Worm (Caenorhabditis elegans) whole organism, L1 larva: ENCODE data around the gene twk-48.

ENCODE experiments used
- C16A3.4 ChIP-seq: fragments of 150-350 bp; optimal IDR thresholded peaks from 2 replicates; lab custom pipeline; 2014; ENCODE audit warnings: missing biosample characterization, missing genetic modification characterization
- Y116A8C.19 ChIP-seq: sonication (generic microtip); optimal IDR thresholded peaks from 2 replicates; lab custom pipeline; 2016; ENCODE audit warnings: missing compliant biosample characterization, missing genetic modification characterization, borderline replicate concordance
- blmp-1 ChIP-seq: fragments of 150-350 bp; optimal IDR thresholded peaks from 2 replicates; lab custom pipeline; 2014; ENCODE audit warnings: missing biosample characterization, missing genetic modification characterization
- ceh-63 ChIP-seq: fragments of 200-800 bp; sonication (Bioruptor generic); optimal IDR thresholded peaks from 2 replicates; lab custom pipeline; 2018; ENCODE audit warnings: mild to moderate bottlenecking, missing genetic modification characterization, missing compliant biosample characterization
- ceh-8 ChIP-seq: fragments of 200-800 bp; sonication (Bioruptor generic); optimal IDR thresholded peaks from 2 replicates; lab custom pipeline; 2018; ENCODE audit warnings: mild to moderate bottlenecking, missing genetic modification characterization, moderate library complexity, missing compliant biosample characterization
- ceh-82 ChIP-seq, 3 experiments: fragments of 150-350 bp in 1 of 3; sonication (generic microtip) in 2 of 3; optimal IDR thresholded peaks; 2 replicates each; lab custom pipeline; 2014 to 2017; ENCODE audit warnings: missing biosample characterization in 3 of 3, missing genetic modification characterization in 3 of 3
- ceh-88 ChIP-seq: fragments of 200-800 bp; sonication (Bioruptor generic); IDR thresholded peaks from 2 replicates; pipeline ENCODE4 v1.3.6; 2022; ENCODE audit warnings: missing genetic modification characterization, missing compliant biosample characterization
- ceh-90 ChIP-seq: sonication (generic microtip); optimal IDR thresholded peaks from 2 replicates; lab custom pipeline; 2016; ENCODE audit warnings: missing genetic modification characterization, missing compliant biosample characterization
- ces-1 ChIP-seq: fragments of 150-350 bp; optimal IDR thresholded peaks from 2 replicates; lab custom pipeline; 2014; ENCODE audit warnings: missing biosample characterization, missing genetic modification reagents, missing genetic modification characterization
- dsc-1 ChIP-seq: sonication (generic microtip); optimal IDR thresholded peaks from 2 replicates; lab custom pipeline; 2016; ENCODE audit warnings: mild to moderate bottlenecking, missing genetic modification characterization, missing compliant biosample characterization
- efl-1 ChIP-seq, 4 experiments: fragments of 150-350 bp; optimal IDR thresholded peaks in 3 of 4; peaks in 1 of 4; 1 replicate in 1 of 4; 2 replicates in 3 of 4; lab custom pipeline; 2014; ENCODE audit warnings: missing biosample characterization in 2 of 4, missing genetic modification characterization in 2 of 4, missing genetic modification reagents in 2 of 4
- egl-13 ChIP-seq: sonication (generic microtip); optimal IDR thresholded peaks from 2 replicates; lab custom pipeline; 2016; ENCODE audit warnings: missing genotype, missing genetic modification reagents, missing genetic modification characterization, missing compliant biosample characterization
- egl-27 ChIP-seq, 2 experiments: fragments of 150-350 bp in 1 of 2; sonication (generic microtip); optimal IDR thresholded peaks; 3 replicates each; lab custom pipeline; 2017 to 2018; ENCODE audit warnings: missing biosample characterization in 2 of 2, missing genetic modification characterization in 2 of 2, missing genetic modification reagents in 2 of 2
- elt-2 ChIP-seq: sonication (generic microtip); optimal IDR thresholded peaks from 2 replicates; lab custom pipeline; 2016; ENCODE audit warnings: missing genetic modification characterization, mild to moderate bottlenecking, inconsistent platforms, missing compliant biosample characterization, missing genetic modification reagents
- elt-3 ChIP-seq, 6 experiments: fragments of 150-350 bp in 1 of 6; sonication (generic microtip); optimal IDR thresholded peaks; 2 replicates each; lab custom pipeline; 2017 to 2018; ENCODE audit warnings: missing biosample characterization in 6 of 6, missing genetic modification characterization in 6 of 6, inconsistent platforms in 1 of 6
- ets-5 ChIP-seq: fragments of 200-800 bp; sonication (Bioruptor generic); IDR thresholded peaks from 2 replicates; pipeline ENCODE4 v1.3.6; 2022; ENCODE audit warnings: missing genetic modification characterization, missing compliant biosample characterization
- fkh-10 ChIP-seq: sonication (generic microtip); optimal IDR thresholded peaks from 2 replicates; lab custom pipeline; 2017; ENCODE audit warnings: missing biosample characterization, missing genetic modification reagents, missing genetic modification characterization
- fkh-8 ChIP-seq: sonication (generic microtip); optimal IDR thresholded peaks from 2 replicates; lab custom pipeline; 2016; ENCODE audit warnings: mild to moderate bottlenecking, missing genetic modification characterization, missing compliant biosample characterization
- fos-1 ChIP-seq: fragments of 150-350 bp; optimal IDR thresholded peaks from 2 replicates; lab custom pipeline; 2014; ENCODE audit warnings: missing biosample characterization, missing genetic modification characterization
- irx-1 ChIP-seq: sonication (generic microtip); optimal IDR thresholded peaks from 2 replicates; lab custom pipeline; 2016; ENCODE audit warnings: missing genetic modification characterization, missing compliant biosample characterization
- jun-1 ChIP-seq: fragments of 150-350 bp; optimal IDR thresholded peaks from 2 replicates; lab custom pipeline; 2014; ENCODE audit warnings: missing biosample characterization, missing genetic modification reagents, missing genetic modification characterization
- lin-13 ChIP-seq: fragments of 150-350 bp; optimal IDR thresholded peaks from 2 replicates; lab custom pipeline; 2014; ENCODE audit warnings: missing biosample characterization, missing genetic modification reagents, missing genetic modification characterization
- lin-14 ChIP-seq: fragments of 200-800 bp; sonication (Bioruptor generic); optimal IDR thresholded peaks from 2 replicates; lab custom pipeline; 2018; ENCODE audit warnings: mild to moderate bottlenecking, missing genetic modification characterization, moderate library complexity, missing compliant biosample characterization
- lin-35 ChIP-seq, 2 experiments: fragments of 150-350 bp; optimal IDR thresholded peaks; 2 replicates each; lab custom pipeline; 2014; ENCODE audit warnings: missing biosample characterization in 2 of 2, missing genetic modification characterization in 2 of 2, missing genetic modification reagents in 2 of 2
- lsy-2 ChIP-seq, 2 experiments: fragments of 150-350 bp; optimal IDR thresholded peaks; 2 replicates each; lab custom pipeline; 2014; ENCODE audit warnings: missing biosample characterization in 2 of 2, missing genetic modification characterization in 2 of 2
- mdl-1 ChIP-seq, 2 experiments: fragments of 150-350 bp; optimal IDR thresholded peaks; 2 replicates each; lab custom pipeline; 2014 to 2017; ENCODE audit warnings: missing biosample characterization in 2 of 2, missing genetic modification characterization in 2 of 2, inconsistent platforms in 1 of 2
- mep-1 ChIP-seq: fragments of 150-350 bp; optimal IDR thresholded peaks from 2 replicates; lab custom pipeline; 2014; ENCODE audit warnings: missing biosample characterization, missing genetic modification characterization
- nhr-11 ChIP-seq: fragments of 150-350 bp; optimal IDR thresholded peaks from 2 replicates; lab custom pipeline; 2014; ENCODE audit warnings: missing biosample characterization, missing genetic modification characterization
- nhr-12 ChIP-seq: sonication (generic microtip); optimal IDR thresholded peaks from 2 replicates; lab custom pipeline; 2017; ENCODE audit warnings: missing biosample characterization, missing genetic modification characterization
- nhr-19 ChIP-seq: fragments of 200-800 bp; sonication (Bioruptor generic); conservative IDR thresholded peaks from 2 replicates; pipeline ENCODE4 v1.3.6; 2022; ENCODE audit warnings: missing genetic modification characterization, missing compliant biosample characterization
- nhr-28 ChIP-seq: fragments of 150-350 bp; optimal IDR thresholded peaks from 2 replicates; lab custom pipeline; 2014; ENCODE audit warnings: missing biosample characterization, missing genetic modification characterization
- nhr-47 ChIP-seq: sonication (generic microtip); optimal IDR thresholded peaks from 2 replicates; lab custom pipeline; 2016; ENCODE audit warnings: mild to moderate bottlenecking, missing genetic modification characterization, moderate library complexity, missing compliant biosample characterization
- nhr-71 ChIP-seq: sonication (generic microtip); optimal IDR thresholded peaks from 2 replicates; lab custom pipeline; 2016; ENCODE audit warnings: mild to moderate bottlenecking, missing genetic modification characterization, moderate library complexity, missing compliant biosample characterization
- nhr-77 ChIP-seq: fragments of 150-350 bp; optimal IDR thresholded peaks from 2 replicates; lab custom pipeline; 2014; ENCODE audit warnings: missing biosample characterization, missing genetic modification characterization
- nhr-84 ChIP-seq: sonication (generic microtip); optimal IDR thresholded peaks from 2 replicates; lab custom pipeline; 2017; ENCODE audit warnings: missing biosample characterization, missing genetic modification characterization
- pax-3 ChIP-seq: fragments of 200-800 bp; sonication (Bioruptor generic); optimal IDR thresholded peaks from 2 replicates; lab custom pipeline; 2018; ENCODE audit warnings: mild to moderate bottlenecking, missing genetic modification characterization, moderate library complexity, missing compliant biosample characterization
- sox-4 ChIP-seq: sonication (generic microtip); optimal IDR thresholded peaks from 2 replicates; lab custom pipeline; 2016; ENCODE audit warnings: missing genetic modification characterization, missing compliant biosample characterization
- tlp-1 ChIP-seq: fragments of 150-350 bp; optimal IDR thresholded peaks from 2 replicates; lab custom pipeline; 2014; ENCODE audit warnings: missing biosample characterization, missing genetic modification characterization
- unc-62 ChIP-seq: fragments of 150-350 bp; optimal IDR thresholded peaks from 2 replicates; lab custom pipeline; 2014; ENCODE audit warnings: missing biosample characterization, missing genetic modification reagents, missing genetic modification characterization
- unc-86 ChIP-seq: sonication (generic microtip); optimal IDR thresholded peaks from 2 replicates; lab custom pipeline; 2016; ENCODE audit warnings: missing genetic modification characterization, missing compliant biosample characterization
- xbp-1 ChIP-seq: sonication (generic microtip); optimal IDR thresholded peaks from 2 replicates; lab custom pipeline; 2016; ENCODE audit warnings: missing genetic modification characterization, missing compliant biosample characterization
- ztf-11 ChIP-seq, 2 experiments: sonication (generic microtip); optimal IDR thresholded peaks; 2 replicates each; lab custom pipeline; 2016 to 2017; ENCODE audit warnings: missing genetic modification characterization in 2 of 2, missing biosample characterization in 1 of 2, missing compliant biosample characterization in 1 of 2

twk-48 gene

ce11 chrIII:9858061-9858460 lies 2.5 kb upstream of the twk-48 start:
- TF ChIP-seq mdl-1 (tag; optimal IDR thresholded peaks at IDR 0.05; lab: Kevin White, UChicago) (no peak), nhr-71 (tag; lab: Kevin White, UChicago) (peak; percentile 14), efl-1 (optimal IDR thresholded peaks at IDR 0.05; lab: Kevin White, UChicago) (no peak), efl-1 (GFP tag; optimal IDR thresholded peaks at IDR 0.05 in 1 of 2; lab: Kevin White, UChicago) (peak in 1 of 2 experiments; percentile 92), elt-3 (tag; optimal IDR thresholded peaks at IDR 0.05; lab: Kevin White, UChicago) (peak in 1 of 6 experiments; percentile 0), elt-2 (tag; lab: Kevin White, UChicago) (peak; percentile 46)
- TF ChIP-seq, all 84 proteins: peak for 4

DNA sequence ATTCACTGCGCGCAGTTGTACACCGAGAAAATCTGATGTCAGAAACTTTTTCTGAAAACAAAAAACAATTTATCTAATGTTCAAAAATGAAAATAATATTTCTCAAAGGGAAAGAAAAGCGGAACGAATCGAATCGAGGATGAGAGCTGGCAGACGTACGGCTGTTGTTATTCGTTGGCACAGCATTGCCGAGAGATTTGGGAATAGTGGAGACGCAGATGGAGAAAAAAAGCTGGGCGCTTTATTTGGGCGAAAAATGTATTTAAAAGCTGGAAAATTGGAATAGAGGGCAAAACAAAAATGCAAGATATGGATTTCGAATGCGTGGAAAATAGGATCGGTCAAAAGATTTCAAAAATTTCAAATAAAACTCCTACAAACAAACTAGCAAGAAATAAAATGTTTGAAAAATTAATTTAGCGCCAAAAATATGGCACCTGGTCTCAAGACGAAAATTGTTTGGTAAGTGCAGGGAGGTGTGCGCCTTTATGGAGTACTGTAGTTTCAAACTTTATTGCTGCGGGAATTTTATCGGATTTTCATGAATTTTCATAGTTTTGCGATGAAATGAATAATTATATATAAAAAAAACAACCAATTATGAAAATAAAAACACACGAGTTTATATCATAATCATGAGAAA lies 1.3 kb upstream of the twk-48 start, which contains the start of gene gpdh-2:
Gene gpdh-2 (minus strand): TSS at position 51 of the 643 bp plus-strand sequence.
- TF ChIP-seq ets-5 (GFP tag; lab: Robert Waterston, UW): no peak

ce11 chrIII:9861470-9862342 lies 1.2 kb downstream of the twk-48 start:
- peak; percentile 8 for TF ChIP-seq nhr-11 (tag; lab: Kevin White, UChicago)
- no peak for TF ChIP-seq ceh-88 (GFP tag; lab: Robert Waterston, UW)
- peak; percentile 49 for TF ChIP-seq lin-13 (GFP tag; lab: Kevin White, UChicago)
- no peak for TF ChIP-seq tlp-1 (tag; lab: Kevin White, UChicago)
- peak; percentile 2 for TF ChIP-seq sox-4 (tag; lab: Kevin White, UChicago)
- peak; percentile 63 for TF ChIP-seq mep-1 (tag; lab: Kevin White, UChicago)
- peak; percentile 74 for TF ChIP-seq nhr-71 (tag; lab: Kevin White, UChicago)
- no peak for TF ChIP-seq Y116A8C.19 (tag; lab: Kevin White, UChicago)
- peak; percentile 36 for TF ChIP-seq fos-1 (tag; lab: Kevin White, UChicago)
- no peak for TF ChIP-seq egl-27 (tag; optimal IDR thresholded peaks at IDR 0.05; lab: Kevin White, UChicago)
- no peak for TF ChIP-seq ceh-63 (GFP tag; lab: Kevin White, UChicago)
- TF ChIP-seq lin-14 (GFP tag; lab: Kevin White, UChicago): peak; percentile 54
- TF ChIP-seq pax-3 (tag; lab: Kevin White, UChicago): peak; percentile 37
- peak; percentile 63 for TF ChIP-seq C16A3.4 (tag; lab: Kevin White, UChicago)
- no peak for TF ChIP-seq nhr-28 (tag; lab: Kevin White, UChicago)
- TF ChIP-seq lin-35 (GFP tag; optimal IDR thresholded peaks at IDR 0.05; lab: Kevin White, UChicago): peak; percentile 44 to 67
- TF ChIP-seq nhr-19 (GFP tag; lab: Robert Waterston, UW): peak; percentile 43
- peak; percentile 77 for TF ChIP-seq nhr-47
- peak; percentile 23 for TF ChIP-seq ceh-8
- TF ChIP-seq ceh-90 (tag; lab: Kevin White, UChicago): peak; percentile 41
- peak; percentile 37 for TF ChIP-seq unc-86 (tag; lab: Kevin White, UChicago)
- TF ChIP-seq ces-1 (GFP tag; lab: Kevin White, UChicago): no peak
- TF ChIP-seq nhr-84 (tag; lab: Kevin White, UChicago): no peak
- peak; percentile 46 for TF ChIP-seq egl-13 (tag; lab: Kevin White, UChicago)
- TF ChIP-seq dsc-1 (tag; lab: Kevin White, UChicago): peak; percentile 74
- TF ChIP-seq ets-5 (GFP tag; lab: Robert Waterston, UW): no peak
- peak; percentile 52 for TF ChIP-seq xbp-1 (tag; lab: Kevin White, UChicago)
- TF ChIP-seq efl-1 (optimal IDR thresholded peaks at IDR 0.05; lab: Kevin White, UChicago): peak; percentile 47 to 53
- TF ChIP-seq efl-1 (GFP tag; optimal IDR thresholded peaks at IDR 0.05 in 1 of 2; lab: Kevin White, UChicago): peak; percentile 22 to 85
- no peak for TF ChIP-seq nhr-12 (tag; lab: Kevin White, UChicago)
- TF ChIP-seq ztf-11 (tag; optimal IDR thresholded peaks at IDR 0.05; lab: Kevin White, UChicago): peak in 1 of 2 experiments; percentile 61
- peak; percentile 49 for TF ChIP-seq fkh-8 (tag; lab: Kevin White, UChicago)
- peak in 1 of 6 experiments; percentile 18 for TF ChIP-seq elt-3 (tag; optimal IDR thresholded peaks at IDR 0.05; lab: Kevin White, UChicago)
- peak; percentile 46 for TF ChIP-seq irx-1 (tag; lab: Kevin White, UChicago)
- TF ChIP-seq lsy-2 (tag; optimal IDR thresholded peaks at IDR 0.05; lab: Kevin White, UChicago): peak; percentile 48 to 76
- TF ChIP-seq jun-1 (tag; lab: Kevin White, UChicago): no peak
- peak; percentile 10 for TF ChIP-seq fkh-10 (GFP tag; lab: Kevin White, UChicago)
- peak; percentile 30 for TF ChIP-seq nhr-77 (tag; lab: Kevin White, UChicago)
- peak in 1 of 2 experiments; percentile 75 for TF ChIP-seq mdl-1 (tag; optimal IDR thresholded peaks at IDR 0.05; lab: Kevin White, UChicago)
- TF ChIP-seq elt-2 (tag; lab: Kevin White, UChicago): peak; percentile 27
- peak; percentile 12 for TF ChIP-seq blmp-1
- no peak for TF ChIP-seq unc-62 (GFP tag; lab: Kevin White, UChicago)
- TF ChIP-seq ceh-82 (tag; optimal IDR thresholded peaks at IDR 0.05; lab: Kevin White, UChicago): peak; percentile 42 to 58 (median 53)
